Fruit fly (Drosophila melanogaster) whole organism, embryonic: ENCODE measurements around the gene ana1.

Experiments used
- ATbp ChIP-seq: fragments of 200-800 bp; sonication (Bioruptor generic); optimal IDR thresholded peaks from 2 replicates; lab custom pipeline; 2017; ENCODE audit warnings: missing biosample characterization, mild to moderate bottlenecking, missing genetic modification characterization, missing genetic modification reagents
- Adf1 ChIP-seq: fragments of 200-800 bp; sonication (Bioruptor generic); IDR thresholded peaks from 2 replicates; pipeline ENCODE4 v1.3.6; 2022; ENCODE audit warnings: missing biosample characterization, missing genetic modification characterization
- Atf-2 ChIP-seq: fragments of 200-800 bp; sonication (Bioruptor generic); optimal IDR thresholded peaks from 2 replicates; lab custom pipeline; 2016; ENCODE audit warnings: missing biosample characterization, missing genetic modification characterization
- Atf3 ChIP-seq: fragments of 200-800 bp; sonication (Bioruptor generic); optimal IDR thresholded peaks from 3 replicates; lab custom pipeline; 2016; ENCODE audit warnings: missing biosample characterization, missing genetic modification characterization
- C15 ChIP-seq: fragments of 200-800 bp; sonication (Bioruptor generic); IDR thresholded peaks from 3 replicates; pipeline ENCODE4 v1.3.6; 2022; ENCODE audit warnings: missing biosample characterization, missing genetic modification characterization
- CG10209 ChIP-seq: fragments of 200-800 bp; sonication (Bioruptor generic); optimal IDR thresholded peaks from 3 replicates; lab custom pipeline; 2017; ENCODE audit warnings: missing biosample characterization, mild to moderate bottlenecking, missing genetic modification characterization, missing genetic modification reagents
- CG12219 ChIP-seq: fragments of 200-800 bp; sonication (Bioruptor generic); optimal IDR thresholded peaks from 3 replicates; lab custom pipeline; 2018; ENCODE audit warnings: missing biosample characterization, mild to moderate bottlenecking, missing genetic modification characterization
- CG12744 ChIP-seq: fragments of 200-800 bp; sonication (Bioruptor generic); optimal IDR thresholded peaks from 2 replicates; lab custom pipeline; 2016; ENCODE audit warnings: missing biosample characterization, missing genetic modification characterization
- CG12942 ChIP-seq: fragments of 200-800 bp; sonication (Bioruptor generic); optimal IDR thresholded peaks from 3 replicates; lab custom pipeline; 2016; ENCODE audit warnings: missing biosample characterization, missing genetic modification characterization
- CG14014 ChIP-seq: fragments of 200-800 bp; sonication (Bioruptor generic); IDR thresholded peaks from 2 replicates; pipeline ENCODE4 v1.3.6; 2022; ENCODE audit warnings: missing biosample characterization, missing genetic modification characterization
- CG14441 ChIP-seq: fragments of 200-800 bp; sonication (Bioruptor generic); IDR thresholded peaks from 2 replicates; pipeline ENCODE4 v1.3.6; 2022; ENCODE audit warnings: missing biosample characterization, missing genetic modification characterization
- CG14965 ChIP-seq: fragments of 200-800 bp; sonication (Bioruptor generic); optimal IDR thresholded peaks from 2 replicates; lab custom pipeline; 2016; ENCODE audit warnings: missing biosample characterization, missing genetic modification characterization, borderline replicate concordance
- CG2889 ChIP-seq: fragments of 200-800 bp; sonication (Bioruptor generic); IDR thresholded peaks from 3 replicates; pipeline ENCODE4 v1.3.6; 2022; ENCODE audit warnings: missing biosample characterization, missing genetic modification characterization
- CG30403 ChIP-seq: fragments of 200-800 bp; sonication (Bioruptor generic); optimal IDR thresholded peaks from 3 replicates; lab custom pipeline; 2016; ENCODE audit warnings: missing biosample characterization, missing genetic modification characterization
- CG6683 ChIP-seq: fragments of 200-800 bp; sonication (Bioruptor generic); optimal IDR thresholded peaks from 2 replicates; lab custom pipeline; 2017; ENCODE audit warnings: missing biosample characterization, mild to moderate bottlenecking, missing genetic modification characterization, missing genetic modification reagents
- CG7357 ChIP-seq: fragments of 200-800 bp; sonication (Bioruptor generic); IDR thresholded peaks from 3 replicates; pipeline ENCODE4 v1.3.6; 2022; ENCODE audit warnings: missing biosample characterization, missing genetic modification characterization
- CG7745 ChIP-seq: fragments of 200-800 bp; sonication (Bioruptor generic); optimal IDR thresholded peaks from 2 replicates; lab custom pipeline; 2018; ENCODE audit warnings: missing biosample characterization, mild to moderate bottlenecking, missing genetic modification characterization, moderate library complexity
- CG8765 ChIP-seq: fragments of 200-800 bp; sonication (Bioruptor generic); IDR thresholded peaks from 2 replicates; pipeline ENCODE4 v1.3.6; 2022; ENCODE audit warnings: missing biosample characterization, missing genetic modification characterization
- CG9727 ChIP-seq: fragments of 200-800 bp; sonication (Bioruptor generic); optimal IDR thresholded peaks from 3 replicates; lab custom pipeline; 2017; ENCODE audit warnings: missing biosample characterization, mild to moderate bottlenecking, missing genetic modification characterization
- Dad ChIP-seq: fragments of 200-800 bp; sonication (Bioruptor generic); optimal IDR thresholded peaks from 3 replicates; lab custom pipeline; 2016; ENCODE audit warnings: missing biosample characterization, missing genetic modification characterization
- Doc2 ChIP-seq: fragments of 200-800 bp; sonication (Bioruptor generic); IDR thresholded peaks from 2 replicates; pipeline ENCODE4 v1.3.6; 2022; ENCODE audit warnings: missing biosample characterization, missing genetic modification characterization
- Doc3 ChIP-seq: fragments of 200-800 bp; sonication (Bioruptor generic); IDR thresholded peaks from 3 replicates; pipeline ENCODE4 v1.3.6; 2022; ENCODE audit warnings: missing biosample characterization, missing genetic modification characterization; ENCODE audit not compliant: partially characterized antibody
- Ets97D ChIP-seq: fragments of 200-800 bp; sonication (Bioruptor generic); optimal IDR thresholded peaks from 3 replicates; lab custom pipeline; 2016; ENCODE audit warnings: missing biosample characterization, missing genetic modification characterization
- Fer1 ChIP-seq: fragments of 200-800 bp; sonication (Bioruptor generic); optimal IDR thresholded peaks from 2 replicates; lab custom pipeline; 2017; ENCODE audit warnings: missing biosample characterization, mild to moderate bottlenecking, missing genetic modification characterization
- HLH4C ChIP-seq: fragments of 200-800 bp; sonication (Bioruptor generic); IDR thresholded peaks from 3 replicates; pipeline ENCODE4 v1.3.6; 2022; ENCODE audit warnings: missing biosample characterization, missing genetic modification characterization; ENCODE audit not compliant: partially characterized antibody
- Hmr ChIP-seq: fragments of 200-800 bp; sonication (Bioruptor generic); optimal IDR thresholded peaks from 3 replicates; lab custom pipeline; 2017; ENCODE audit warnings: mild to moderate bottlenecking, missing biosample characterization, missing genetic modification reagents, missing genetic modification characterization
- Med ChIP-seq: fragments of 200-800 bp; sonication (Bioruptor generic); peaks from one replicate; lab custom pipeline; 2016; ENCODE audit warnings: missing biosample characterization, missing genetic modification characterization, mild to moderate bottlenecking, inconsistent platforms, moderate library complexity
- Sry-β ChIP-seq: fragments of 200-800 bp; sonication (Bioruptor generic); optimal IDR thresholded peaks from 2 replicates; lab custom pipeline; 2018; ENCODE audit warnings: missing biosample characterization, mild to moderate bottlenecking, missing genetic modification characterization, moderate library complexity
- Sry-δ ChIP-seq: fragments of 200-800 bp; sonication (Bioruptor generic); optimal IDR thresholded peaks from 2 replicates; lab custom pipeline; 2016; ENCODE audit warnings: missing biosample characterization, missing genetic modification characterization
- TFAM ChIP-seq: fragments of 200-800 bp; sonication (Bioruptor generic); optimal IDR thresholded peaks from 2 replicates; lab custom pipeline; 2017; ENCODE audit warnings: missing biosample characterization, missing genetic modification characterization, inconsistent platforms
- abd-A ChIP-seq: fragments of 200-800 bp; sonication (Bioruptor generic); optimal IDR thresholded peaks from 3 replicates; lab custom pipeline; 2019; ENCODE audit warnings: missing biosample characterization, mild to moderate bottlenecking, missing genetic modification characterization, moderate library complexity
- dimm ChIP-seq: fragments of 200-800 bp; sonication (Bioruptor generic); IDR thresholded peaks from 2 replicates; pipeline ENCODE4 v1.3.6; 2022; ENCODE audit warnings: missing biosample characterization, missing genetic modification characterization
- disco-r ChIP-seq: fragments of 200-800 bp; sonication (Bioruptor generic); optimal IDR thresholded peaks from 2 replicates; lab custom pipeline; 2016; ENCODE audit warnings: missing biosample characterization, missing genetic modification characterization
- eve ChIP-seq, 2 experiments: fragments of >200 bp; optimal IDR thresholded peaks; 2 replicates each; lab custom pipeline; 2017; ENCODE audit warnings: missing biosample characterization in 2 of 2, missing genetic modification characterization in 2 of 2
- gsb-n ChIP-seq: fragments of 200-800 bp; sonication (Bioruptor generic); optimal IDR thresholded peaks from 3 replicates; lab custom pipeline; 2018; ENCODE audit warnings: missing biosample characterization, mild to moderate bottlenecking, missing genetic modification characterization
- h ChIP-seq: fragments of >200 bp; optimal IDR thresholded peaks from 2 replicates; lab custom pipeline; 2017
- hb ChIP-seq: fragments of 200-800 bp; sonication (Bioruptor generic); IDR thresholded peaks from 3 replicates; pipeline ENCODE4 v1.3.6; 2022; ENCODE audit warnings: missing biosample characterization, missing genetic modification characterization; ENCODE audit not compliant: partially characterized antibody
- kah ChIP-seq: fragments of 200-800 bp; sonication (Bioruptor generic); optimal IDR thresholded peaks from 2 replicates; lab custom pipeline; 2018; ENCODE audit warnings: missing biosample characterization, mild to moderate bottlenecking, missing genetic modification characterization
- kni ChIP-seq: fragments of 200-800 bp; sonication (Bioruptor generic); optimal IDR thresholded peaks from 3 replicates; lab custom pipeline; 2017; ENCODE audit warnings: mild to moderate bottlenecking, missing biosample characterization, missing genetic modification reagents, missing genetic modification characterization
- lola ChIP-seq, 3 experiments: fragments of >200 bp in 2 of 3; fragments of 200-800 bp in 1 of 3; sonication (Bioruptor generic) in 1 of 3; optimal IDR thresholded peaks; 2 replicates each; lab custom pipeline; 2017 to 2019; ENCODE audit warnings: missing biosample characterization in 3 of 3, missing genetic modification characterization in 3 of 3, mild to moderate bottlenecking in 1 of 3, moderate library complexity in 1 of 3
- onecut ChIP-seq: fragments of 200-800 bp; sonication (Bioruptor generic); IDR thresholded peaks from 2 replicates; pipeline ENCODE4 v1.3.6; 2022; ENCODE audit warnings: missing biosample characterization, missing genetic modification characterization
- phol ChIP-seq: fragments of 200-800 bp; sonication (Bioruptor generic); optimal IDR thresholded peaks from 3 replicates; lab custom pipeline; 2018; ENCODE audit warnings: missing biosample characterization, mild to moderate bottlenecking, missing genetic modification characterization, moderate library complexity
- run ChIP-seq: fragments of 200-800 bp; sonication (Bioruptor generic); optimal IDR thresholded peaks from 3 replicates; lab custom pipeline; 2018; ENCODE audit warnings: missing biosample characterization, mild to moderate bottlenecking, missing genetic modification characterization
- schlank ChIP-seq: fragments of 200-800 bp; sonication (Bioruptor generic); optimal IDR thresholded peaks from 2 replicates; lab custom pipeline; 2018; ENCODE audit warnings: missing biosample characterization, mild to moderate bottlenecking, missing genetic modification characterization
- sim ChIP-seq: fragments of 200-800 bp; sonication (Bioruptor generic); IDR thresholded peaks from 2 replicates; pipeline ENCODE4 v1.3.6; 2022; ENCODE audit warnings: missing biosample characterization, missing genetic modification characterization
- so ChIP-seq: fragments of 200-800 bp; sonication (Bioruptor generic); IDR thresholded peaks from 3 replicates; pipeline ENCODE4 v1.3.6; 2022; ENCODE audit warnings: missing biosample characterization, missing genetic modification characterization
- tio ChIP-seq: fragments of 200-800 bp; sonication (Bioruptor generic); optimal IDR thresholded peaks from 2 replicates; lab custom pipeline; 2017; ENCODE audit warnings: missing biosample characterization, missing genetic modification characterization, inconsistent platforms
- toy ChIP-seq: fragments of 200-800 bp; sonication (Bioruptor generic); IDR thresholded peaks from 2 replicates; pipeline ENCODE4 v1.3.6; 2022; ENCODE audit warnings: missing biosample characterization, missing genetic modification characterization
- usp ChIP-seq: fragments of >200 bp; optimal IDR thresholded peaks from 2 replicates; lab custom pipeline; 2017; ENCODE audit warnings: missing biosample characterization, missing genetic modification characterization
- yki ChIP-seq: fragments of >200 bp; optimal IDR thresholded peaks from 3 replicates; lab custom pipeline; 2018
- zen ChIP-seq: fragments of 200-800 bp; sonication (Bioruptor generic); optimal IDR thresholded peaks from 3 replicates; lab custom pipeline; 2018; ENCODE audit warnings: missing biosample characterization, mild to moderate bottlenecking, missing genetic modification characterization, moderate library complexity
- zfh2 ChIP-seq: fragments of 200-800 bp; sonication (Bioruptor generic); optimal IDR thresholded peaks from 2 replicates; lab custom pipeline; 2016; ENCODE audit warnings: missing biosample characterization, missing genetic modification characterization

The ana1 gene

dm6 chr3R:24565748-24566239 lies 35.4 kb downstream of the ana1 start (continued):
- peak in 1 of 3 experiments; percentile 7 for TF ChIP-seq lola (GFP tag; optimal IDR thresholded peaks at IDR 0.05; lab: Kevin White, UChicago)
- TF ChIP-seq Hmr, result peak; percentile 81
- TF ChIP-seq gsb-n (tag; lab: Kevin White, UChicago), result peak; percentile 44
- TF ChIP-seq abd-A (tag; lab: Kevin White, UChicago), result peak; percentile 99
- no peak for TF ChIP-seq CG2889 (GFP tag; lab: Robert Waterston, UW)
- TF ChIP-seq Doc2 (GFP tag; lab: Robert Waterston, UW), result no peak
- TF ChIP-seq Doc3 (GFP tag; lab: Robert Waterston, UW), result no peak
- TF ChIP-seq phol (tag; lab: Kevin White, UChicago), result no peak
- TF ChIP-seq onecut (GFP tag; lab: Robert Waterston, UW), result peak; percentile 54
- peak; percentile 62 for TF ChIP-seq disco-r (GFP tag; lab: Kevin White, UChicago)
- no peak for TF ChIP-seq toy
- no peak for TF ChIP-seq Sry-β (GFP tag; lab: Kevin White, UChicago)
- peak; percentile 19 for TF ChIP-seq CG12744 (GFP tag; lab: Kevin White, UChicago)
- TF ChIP-seq CG9727 (GFP tag; lab: Kevin White, UChicago), result peak; percentile 12
- TF ChIP-seq zen (tag; lab: Kevin White, UChicago), result no peak
- TF ChIP-seq sim (GFP tag; lab: Robert Waterston, UW), result no peak
- peak; percentile 58 for TF ChIP-seq kah (GFP tag; lab: Kevin White, UChicago)
- TF ChIP-seq kni (GFP tag; lab: Kevin White, UChicago), result peak; percentile 88
- peak; percentile 46 for TF ChIP-seq yki (lab: Kevin White, UChicago)
- no peak for TF ChIP-seq C15 (GFP tag; lab: Robert Waterston, UW)
- peak; percentile 51; the same call in 1 of the 2 replicates for TF ChIP-seq Adf1 (GFP tag; lab: Robert Waterston, UW)
- TF ChIP-seq run (tag; lab: Kevin White, UChicago), result peak; percentile 46
- TF ChIP-seq ATbp, result peak; percentile 86
- no peak for TF ChIP-seq hb
- TF ChIP-seq CG6683 (GFP tag; lab: Kevin White, UChicago), result peak; percentile 72
- peak; percentile 2 for TF ChIP-seq tio (GFP tag; lab: Kevin White, UChicago)
- TF ChIP-seq CG30403, result no peak
- no peak for TF ChIP-seq Atf-2 (GFP tag; lab: Kevin White, UChicago)
- TF ChIP-seq CG7745 (tag; lab: Kevin White, UChicago), result no peak
- peak; percentile 93 for TF ChIP-seq Med (GFP tag; lab: Kevin White, UChicago)
- TF ChIP-seq Ets97D (GFP tag; lab: Kevin White, UChicago), result peak; percentile 22
- TF ChIP-seq Dad (GFP tag; lab: Kevin White, UChicago), result peak; percentile 25
- TF ChIP-seq CG12942 (GFP tag; lab: Kevin White, UChicago), result peak; percentile 13
- TF ChIP-seq CG14441 (GFP tag; lab: Robert Waterston, UW), result no peak
- peak; percentile 91 for TF ChIP-seq Fer1
- TF ChIP-seq dimm (GFP tag; lab: Robert Waterston, UW), result no peak
- no peak for TF ChIP-seq Sry-δ
- peak; percentile 30 for TF ChIP-seq CG12219 (GFP tag; lab: Kevin White, UChicago)
- peak; percentile 89; the same call in 2 of the 3 replicates for TF ChIP-seq so (GFP tag; lab: Robert Waterston, UW)
- TF ChIP-seq zfh2 (GFP tag; lab: Kevin White, UChicago), result no peak
- TF ChIP-seq CG14965, result peak; percentile 30
- no peak for TF ChIP-seq CG8765
- TF ChIP-seq CG7357, result no peak
- no peak for TF ChIP-seq schlank
- peak in 1 of 2 experiments; percentile 71 for TF ChIP-seq eve (GFP tag; optimal IDR thresholded peaks at IDR 0.05; lab: Kevin White, UChicago)
- TF ChIP-seq TFAM (GFP tag; lab: Kevin White, UChicago), result no peak
- peak; percentile 70; the same call in 1 of the 2 replicates for TF ChIP-seq CG14014
- no peak for TF ChIP-seq HLH4C (GFP tag; lab: Robert Waterston, UW)
- TF ChIP-seq usp (GFP tag; lab: Kevin White, UChicago), result no peak
- TF ChIP-seq Atf3, result no peak
- TF ChIP-seq CG10209 (GFP tag; lab: Kevin White, UChicago), result peak; percentile 53
- no peak for TF ChIP-seq h (lab: Kevin White, UChicago)
